Fruit fly (Drosophila melanogaster): ENCODE data around the gene CG32240.

The CG32240 gene

dm6 chr3L:4412974-4413373 is 31.5 kb upstream of the CG32240 start (continued):
- TF ChIP-seq sens-2 (GFP tag; IDR thresholded peaks at IDR 0.05) (peak; percentile 49; the same call in 1 of the 2 replicates), CG33557 (GFP tag; optimal IDR thresholded peaks at IDR 0.05) (no peak), pzg (GFP tag; optimal IDR thresholded peaks at IDR 0.05) (no peak), Myb (GFP tag; optimal IDR thresholded peaks at IDR 0.05) (no peak), C15 (GFP tag; IDR thresholded peaks at IDR 0.05) (0 out of 3 replicates have a peak, but pooled peaks have one; percentile 39), Tbp (GFP tag; optimal IDR thresholded peaks at IDR 0.05) (no peak), sqz (GFP tag; optimal IDR thresholded peaks at IDR 0.05) (no peak), CG13894 (tag; optimal IDR thresholded peaks at IDR 0.05) (peak; percentile 48), H15 (GFP tag; IDR thresholded peaks at IDR 0.05) (no peak), Blimp-1 (GFP tag; optimal IDR thresholded peaks at IDR 0.05) (no peak), CG10431 (GFP tag; optimal IDR thresholded peaks at IDR 0.05) (no peak), Mrtf (GFP tag; IDR thresholded peaks at IDR 0.05) (peak; percentile 69; the same call in 2 of the 3 replicates), Atf3 (GFP tag; optimal IDR thresholded peaks at IDR 0.05) (no peak), kni (GFP tag; optimal IDR thresholded peaks at IDR 0.05) (no peak), ato (GFP tag; IDR thresholded peaks at IDR 0.05; ENCODE audit: partially characterized antibody) (no peak), CG31224 (GFP tag; IDR thresholded peaks at IDR 0.05) (peak; percentile 49; the same call in 1 of the 2 replicates), CG8924 (tag; optimal IDR thresholded peaks at IDR 0.05) (peak; percentile 9), Oli (tag; optimal IDR thresholded peaks at IDR 0.05) (peak; percentile 45), jumu (GFP tag; optimal IDR thresholded peaks at IDR 0.05) (no peak), CG12769 (tag; optimal IDR thresholded peaks at IDR 0.05) (peak; percentile 74), cwo (GFP tag; optimal IDR thresholded peaks at IDR 0.05) (no peak), Stat92E (GFP tag; optimal IDR thresholded peaks at IDR 0.05) (no peak), mld (GFP tag; IDR thresholded peaks at IDR 0.05; ENCODE audit: partially characterized antibody) (no peak), cas (GFP tag; IDR thresholded peaks at IDR 0.05) (no peak), CG5180 (GFP tag; optimal IDR thresholded peaks at IDR 0.05) (no peak), wor (GFP tag; IDR thresholded peaks at IDR 0.05) (peak; percentile 57), CG8089 (GFP tag; optimal IDR thresholded peaks at IDR 0.05) (peak; percentile 4), BtbVII (GFP tag; optimal IDR thresholded peaks at IDR 0.05) (no peak), CG16863 (GFP tag; optimal IDR thresholded peaks at IDR 0.05) (no peak), corto (GFP tag; optimal IDR thresholded peaks at IDR 0.05) (no peak), tin (GFP tag; optimal IDR thresholded peaks at IDR 0.05) (peak; percentile 3), CG1647 (GFP tag; optimal IDR thresholded peaks at IDR 0.05) (no peak), CG12299 (tag; optimal IDR thresholded peaks at IDR 0.05) (no peak), CG14441 (GFP tag; IDR thresholded peaks at IDR 0.05) (peak; percentile 74), Sry-β (GFP tag; optimal IDR thresholded peaks at IDR 0.05) (no peak), CG4707 (GFP tag; optimal IDR thresholded peaks at IDR 0.05) (no peak), sc (optimal IDR thresholded peaks at IDR 0.05) (no peak), sc (GFP tag; optimal IDR thresholded peaks at IDR 0.05) (no peak), mam (GFP tag; optimal IDR thresholded peaks at IDR 0.05) (peak; percentile 60), gsb-n (tag; optimal IDR thresholded peaks at IDR 0.05) (no peak), sug (tag; optimal IDR thresholded peaks at IDR 0.05) (peak; percentile 43), Sin3A (optimal IDR thresholded peaks at IDR 0.05) (no peak), ERR (GFP tag; optimal IDR thresholded peaks at IDR 0.05) (no peak), Hmx (GFP tag; optimal IDR thresholded peaks at IDR 0.05) (peak; percentile 57), gsb (GFP tag; IDR thresholded peaks at IDR 0.05) (peak; percentile 67), CG4820 (GFP tag; optimal IDR thresholded peaks at IDR 0.05) (no peak), CG9932 (GFP tag; IDR thresholded peaks at IDR 0.05) (peak; percentile 85), Lhr (GFP tag; optimal IDR thresholded peaks at IDR 0.05) (no peak), CG6272 (GFP tag; IDR thresholded peaks at IDR 0.05) (0 out of 2 replicates have a peak, but pooled peaks have one; percentile 39), grn (GFP tag; optimal IDR thresholded peaks at IDR 0.05) (no peak), CG13775 (GFP tag; optimal IDR thresholded peaks at IDR 0.05) (peak; percentile 34), toy (GFP tag; IDR thresholded peaks at IDR 0.05) (no peak)

Measured in whole organism, embryonic.